Worm (Caenorhabditis elegans) whole organism, dauer: ENCODE data around the gene F47B8.5.
"Not testable (repeated sequence)": the region's sequence is repeated elsewhere in the genome, so short reads cannot be mapped to it uniquely, and the experiment has no call there.

Experiments used
- unc-62 ChIP-seq: sonication (generic microtip); optimal IDR thresholded peaks from 2 replicates; lab custom pipeline; 2017; ENCODE audit warnings: missing biosample characterization, missing genetic modification reagents, missing genetic modification characterization

Gene F47B8.5

DNA sequence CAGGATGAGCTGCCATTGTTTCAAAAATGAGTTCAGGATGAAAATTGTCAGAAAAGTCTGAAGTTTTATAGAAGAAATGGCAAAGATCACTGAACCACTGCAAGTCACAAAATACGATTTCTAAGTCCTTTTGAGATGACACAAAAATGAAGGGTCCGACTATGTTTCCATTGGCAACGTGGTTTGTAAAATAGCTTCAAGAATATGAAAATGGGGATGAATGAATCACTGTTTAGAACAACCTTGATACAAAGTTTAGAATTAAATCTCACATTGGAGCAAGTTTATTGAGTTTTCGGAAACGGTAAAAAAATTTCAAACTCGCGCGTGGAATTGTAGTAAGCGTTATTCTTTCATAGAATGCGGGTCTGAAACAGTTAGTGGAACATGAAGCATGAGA lies 16.6 kb downstream of the F47B8.5 start, which contains the start of gene ddn-3:
Gene ddn-3 (minus strand): TSS at position 101 of the 400 bp plus-strand sequence.
- no peak for TF ChIP-seq unc-62

DNA sequence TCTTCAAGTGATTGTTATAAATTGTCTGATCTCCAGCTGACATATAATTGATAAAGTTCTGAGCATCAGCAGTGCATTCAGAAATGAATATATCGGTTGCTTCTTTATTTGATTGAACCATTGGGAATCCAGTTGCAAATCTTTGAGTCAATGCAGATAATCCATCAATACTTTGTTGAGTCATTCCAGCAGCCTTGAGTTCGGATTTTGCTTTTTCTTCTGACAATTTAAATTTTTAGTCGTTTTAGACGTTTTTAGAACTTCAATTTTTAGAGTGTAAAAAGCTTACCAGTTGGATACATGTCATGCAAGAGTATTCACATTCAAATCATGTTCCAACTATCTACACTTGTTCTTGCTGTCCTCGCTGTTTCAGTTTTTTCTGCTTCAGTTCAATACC lies 18.0 kb downstream of the F47B8.5 start, which contains the start of gene F14D7.14:
Gene F14D7.14 (plus strand): TSS at position 301 of the 400 bp plus-strand sequence.
- TF ChIP-seq unc-62 = not testable (repeated sequence)

DNA sequence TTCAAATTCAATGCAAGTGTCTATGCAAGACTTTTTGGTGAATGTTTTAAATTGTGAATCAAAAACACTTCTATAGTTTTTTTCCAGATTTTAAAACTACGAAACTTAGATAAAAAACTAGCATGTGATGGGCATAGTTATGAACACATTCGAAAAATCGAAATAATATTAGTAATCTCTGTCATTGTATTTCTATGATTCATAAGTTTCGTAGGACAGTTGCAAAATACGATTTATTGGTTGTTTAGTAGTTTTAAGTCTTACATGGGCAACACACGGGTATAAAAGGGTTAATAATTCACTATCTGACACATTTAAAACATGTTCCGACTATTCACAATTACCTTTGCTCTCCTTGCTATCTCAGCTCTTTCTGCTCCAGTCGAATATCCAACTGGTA lies 19.5 kb downstream of the F47B8.5 start, which contains the start of gene spig-5:
Gene spig-5 (plus strand): TSS at position 301 of the 400 bp plus-strand sequence.
- not testable (repeated sequence) for TF ChIP-seq unc-62

DNA sequence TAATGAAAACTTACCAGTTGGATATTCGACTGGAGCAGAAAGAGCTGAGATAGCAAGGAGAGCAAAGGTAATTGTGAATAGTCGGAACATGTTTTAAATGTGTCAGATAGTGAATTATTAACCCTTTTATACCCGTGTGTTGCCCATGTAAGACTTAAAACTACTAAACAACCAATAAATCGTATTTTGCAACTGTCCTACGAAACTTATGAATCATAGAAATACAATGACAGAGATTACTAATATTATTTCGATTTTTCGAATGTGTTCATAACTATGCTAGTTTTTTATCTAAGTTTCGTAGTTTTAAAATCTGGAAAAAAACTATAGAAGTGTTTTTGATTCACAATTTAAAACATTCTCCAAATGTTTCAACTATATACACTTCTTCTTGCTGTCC lies 20.9 kb downstream of the F47B8.5 start, which contains the start of gene spig-4:
Gene spig-4 (minus strand): TSS at position 101 of the 400 bp plus-strand sequence.
- TF ChIP-seq unc-62 = not testable (repeated sequence)

DNA sequence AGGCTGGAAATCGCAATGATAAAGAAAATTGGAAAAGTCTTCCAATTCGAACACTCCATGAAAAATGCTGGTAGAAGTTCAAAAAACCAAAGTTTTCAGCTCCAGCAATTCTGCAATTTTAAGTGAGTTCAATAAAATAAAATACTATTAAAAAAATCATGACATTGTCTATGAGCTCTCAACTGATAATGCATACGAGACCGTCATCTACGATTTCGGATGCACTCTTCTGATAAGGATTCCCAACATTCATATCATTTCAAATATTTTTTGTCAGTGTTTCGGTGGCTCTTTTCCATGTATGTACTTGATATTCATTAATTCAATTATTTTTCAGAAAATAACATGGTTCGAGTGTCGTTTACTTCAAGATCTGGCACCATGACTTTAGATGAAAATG lies 26.6 kb downstream of the F47B8.5 start, which contains the start of gene F14D7.6:
Gene F14D7.6 (plus strand): TSS at position 338 of the 400 bp plus-strand sequence.
- TF ChIP-seq unc-62 = no peak

DNA sequence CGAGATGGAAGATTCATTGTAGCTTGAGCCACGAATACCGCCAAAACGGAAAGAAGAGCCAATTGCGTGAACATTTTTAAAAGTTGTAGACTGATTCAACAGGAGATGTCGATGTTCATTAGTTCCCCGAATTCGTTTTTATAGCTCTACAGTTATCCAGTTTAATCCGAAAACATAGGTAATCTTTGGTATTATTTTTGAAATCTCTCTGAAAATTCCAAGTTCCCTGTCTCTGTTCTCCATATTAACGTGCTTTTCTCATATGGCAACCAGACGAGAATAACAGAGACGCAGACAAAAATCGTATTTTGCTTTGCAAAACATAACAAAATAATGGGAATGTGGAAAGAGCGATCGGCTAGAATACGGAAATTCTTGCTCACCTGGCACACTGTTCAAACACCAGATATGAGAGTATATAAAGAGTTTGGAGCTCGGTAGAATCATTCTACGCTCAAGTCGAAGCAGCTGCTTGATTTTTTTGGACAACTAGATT lies 28.1 kb downstream of the F47B8.5 start, which contains the start of the genes spig-3 and F14D7.12:
Gene spig-3 (minus strand): TSS at position 101 of the 496 bp plus-strand sequence.
Gene F14D7.12 (plus strand): TSS at position 446 of the 496 bp plus-strand sequence.
- no peak for TF ChIP-seq unc-62

DNA sequence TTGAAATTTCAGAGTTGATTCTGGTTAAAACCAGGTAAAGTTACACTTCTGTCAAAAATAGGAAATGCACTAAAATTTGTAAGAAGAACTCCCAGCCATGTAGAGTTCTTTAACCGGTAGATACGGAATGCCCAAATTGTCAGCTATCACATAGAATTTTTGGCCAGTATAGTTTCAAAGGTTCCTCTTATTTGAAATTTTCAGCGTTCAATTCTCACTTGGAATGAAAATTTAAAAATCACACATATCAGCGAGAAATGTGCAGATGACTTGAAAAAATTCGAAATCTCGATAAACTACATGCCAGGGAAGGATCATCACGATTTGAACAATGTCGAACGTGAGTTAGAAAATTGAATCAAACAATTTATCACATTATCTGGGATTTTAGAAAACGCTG lies 31.2 kb downstream of the F47B8.5 start, which contains the start of gene F14D7.3:
Gene F14D7.3 (plus strand): TSS at position 301 of the 400 bp plus-strand sequence.
- TF ChIP-seq unc-62 = no peak

DNA sequence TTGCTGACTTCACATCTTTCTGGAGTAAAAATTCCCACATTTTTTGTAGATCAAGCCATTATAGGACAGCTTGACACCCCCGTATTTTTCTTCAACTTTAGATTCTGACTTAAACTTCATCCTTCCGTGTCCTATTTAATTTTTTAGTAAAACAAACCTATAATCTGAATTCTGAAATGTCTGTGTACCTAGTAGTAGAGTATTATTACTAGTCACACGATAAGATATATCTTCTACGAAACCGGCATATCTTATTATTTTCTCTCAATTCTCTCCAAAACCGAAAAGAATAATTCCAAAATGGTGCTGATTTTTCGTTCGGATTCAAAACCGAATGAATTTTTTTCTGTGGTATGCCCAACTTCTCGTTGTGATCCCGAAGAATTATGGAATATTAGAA lies 33.3 kb downstream of the F47B8.5 start, which contains the start of gene F14D7.9:
Gene F14D7.9 (plus strand): TSS at position 301 of the 400 bp plus-strand sequence.
- no peak for TF ChIP-seq unc-62

DNA sequence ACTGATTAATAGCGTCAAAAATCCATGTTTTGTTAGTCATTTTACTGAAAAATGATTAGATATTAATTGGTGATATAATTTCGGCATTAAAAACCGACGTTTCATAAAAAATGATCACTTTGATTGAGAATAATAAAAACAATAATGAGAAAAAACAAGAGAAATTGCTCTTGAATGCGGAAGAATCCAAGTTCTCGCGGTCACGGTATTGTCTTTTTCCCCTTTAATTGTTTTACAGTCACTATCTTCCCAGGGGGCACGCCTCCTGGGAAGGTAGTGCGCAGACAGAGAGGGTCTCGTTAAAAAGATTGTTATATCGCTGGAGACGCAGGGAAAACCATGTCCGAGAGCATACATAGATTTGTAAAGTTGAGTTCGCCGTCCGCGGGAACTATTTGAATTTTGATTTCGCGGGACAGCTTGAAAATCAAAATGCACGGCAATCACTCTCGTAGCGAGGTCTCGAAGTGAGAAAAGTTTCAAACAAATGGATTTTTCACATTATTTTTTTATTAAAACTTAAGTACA lies 33.9 kb downstream of the F47B8.5 start, which contains the start of gene F14D7.2:
Gene F14D7.2 (minus strand): TSS at position 51 of the 528 bp plus-strand sequence.
- no peak for TF ChIP-seq unc-62

DNA sequence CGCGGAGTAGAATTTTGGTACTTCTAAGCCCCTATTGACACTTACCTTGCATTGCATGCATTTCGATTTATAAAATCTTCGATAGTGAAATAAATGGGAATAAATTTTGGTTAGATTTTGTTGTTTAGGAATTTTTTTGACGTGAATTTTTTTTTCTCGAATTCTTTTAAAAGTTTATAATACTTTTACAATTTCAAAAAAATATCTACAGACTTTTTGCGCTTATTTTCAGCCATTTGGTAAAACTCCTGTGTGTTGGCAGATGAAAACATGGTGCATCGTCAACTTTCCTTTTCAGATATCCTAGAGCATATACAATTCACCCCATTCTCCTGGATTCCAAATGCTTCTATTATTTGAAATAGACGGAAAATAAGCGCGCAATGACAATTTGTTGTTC lies 37.0 kb downstream of the F47B8.5 start, which contains the start of gene F14D7.18:
Gene F14D7.18 (minus strand): TSS at position 101 of the 400 bp plus-strand sequence.
- no peak for TF ChIP-seq unc-62

DNA sequence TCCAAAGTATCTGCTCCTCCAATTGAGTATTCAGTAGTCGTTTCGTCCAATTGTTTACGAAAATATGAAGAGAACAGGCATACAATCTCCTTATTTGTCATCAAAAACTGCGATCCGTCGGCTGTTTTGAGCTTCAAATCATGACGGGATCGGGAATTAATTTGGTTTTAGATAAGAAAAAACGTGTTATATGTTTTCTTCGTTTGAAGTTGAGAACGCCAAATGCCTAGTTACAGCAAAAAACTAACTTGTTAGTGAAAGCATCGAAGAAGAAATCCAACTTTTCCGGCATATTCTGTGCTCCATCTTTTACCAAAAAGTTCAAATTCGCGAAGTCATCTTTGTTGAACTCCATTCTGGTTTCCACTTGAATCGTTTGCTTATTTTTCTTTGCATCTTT lies 38.3 kb downstream of the F47B8.5 start, which contains the start of gene F14D7.1:
Gene F14D7.1 (minus strand): TSS at position 101 of the 400 bp plus-strand sequence.
- no peak for TF ChIP-seq unc-62

DNA sequence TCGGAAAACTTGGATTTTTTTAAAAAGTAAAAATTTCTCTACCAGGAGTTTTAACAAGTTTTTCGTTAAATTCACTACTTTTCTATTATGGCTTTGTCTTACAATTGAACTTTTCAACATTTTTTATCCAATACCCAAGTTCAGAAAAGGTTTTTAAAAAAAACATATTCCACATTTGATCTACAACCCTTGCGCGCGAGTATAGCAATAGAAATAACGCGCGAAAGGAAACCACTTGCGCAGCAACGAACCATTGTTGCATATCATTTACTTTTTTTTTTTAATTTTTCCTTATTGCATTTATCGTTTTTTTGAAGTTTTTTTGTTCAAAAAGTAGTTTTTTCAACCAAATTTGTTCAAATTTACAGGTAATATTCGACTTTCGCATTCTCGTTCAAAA lies 41.9 kb downstream of the F47B8.5 start, which contains the start of gene F40G12.11:
Gene F40G12.11 (plus strand): TSS at position 369 of the 400 bp plus-strand sequence.
- no peak for TF ChIP-seq unc-62

DNA sequence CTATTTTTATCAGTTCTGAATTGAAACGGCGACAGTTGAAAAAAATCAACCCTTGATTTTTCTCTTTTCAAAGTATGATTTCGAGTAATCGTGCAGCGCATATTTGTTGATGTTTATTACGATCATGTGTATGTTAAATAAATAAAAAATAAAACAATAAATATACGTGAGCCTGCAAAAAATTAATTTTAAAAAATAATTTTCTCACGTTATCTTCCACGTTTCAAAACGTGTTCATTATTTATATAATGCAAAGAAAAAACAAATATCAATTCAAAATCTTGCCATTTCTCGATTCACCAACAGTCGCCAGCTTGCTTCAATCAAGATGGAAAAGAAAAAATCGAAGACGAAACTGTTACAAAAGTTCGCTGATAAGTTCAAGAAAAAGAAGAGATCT lies 44.4 kb downstream of the F47B8.5 start, which contains the start of gene F40G12.10:
Gene F40G12.10 (plus strand): TSS at position 301 of the 400 bp plus-strand sequence.
- no peak for TF ChIP-seq unc-62

DNA sequence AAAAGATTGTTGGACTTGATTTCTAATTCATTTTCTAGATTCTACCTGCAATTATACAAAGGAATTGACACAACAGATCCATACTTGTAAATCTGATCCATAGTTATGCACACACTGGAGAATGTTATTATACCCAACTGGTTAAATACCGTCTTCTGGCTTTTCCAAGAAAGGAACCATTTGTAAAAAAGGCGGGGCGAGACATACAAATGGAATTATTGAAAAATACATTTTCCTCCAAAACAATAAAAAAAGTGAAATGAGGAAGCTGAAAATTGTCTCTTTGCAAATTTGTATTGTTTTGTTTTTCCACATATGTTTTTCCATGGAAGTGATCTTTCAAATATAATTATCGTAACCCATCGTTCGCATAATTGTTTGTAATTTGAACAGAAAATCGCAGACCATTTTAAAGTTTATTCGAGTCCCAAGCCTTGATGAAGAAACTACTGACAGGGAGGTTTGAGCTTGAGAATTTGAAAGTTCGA lies 45.4 kb downstream of the F47B8.5 start, which contains the start of the genes srt-74 and F40G12.9:
Gene srt-74 (minus strand): TSS at position 101 of the 488 bp plus-strand sequence.
Gene F40G12.9 (plus strand): TSS at position 438 of the 488 bp plus-strand sequence.
- TF ChIP-seq unc-62 = no peak

DNA sequence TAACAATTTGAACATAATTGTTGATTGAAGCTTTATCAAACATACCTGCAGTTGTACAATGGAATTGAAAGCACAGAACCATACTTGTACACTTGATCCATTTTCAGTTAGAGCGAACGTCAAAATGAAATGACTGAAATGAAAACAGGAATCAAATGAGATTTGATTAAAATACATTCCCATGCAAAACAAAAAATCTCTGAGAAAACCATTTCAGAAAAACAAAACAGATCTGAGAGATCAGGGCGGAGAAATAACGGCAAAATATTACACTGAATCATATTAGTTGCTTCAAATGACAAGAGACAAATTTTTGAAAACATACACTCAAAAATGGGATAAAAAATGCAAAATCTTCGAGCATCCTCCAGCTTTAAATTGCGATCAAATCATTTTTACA lies 47.9 kb downstream of the F47B8.5 start, which contains the start of gene srt-33:
Gene srt-33 (minus strand): TSS at position 101 of the 400 bp plus-strand sequence.
- TF ChIP-seq unc-62 = no peak
